Worm (Caenorhabditis elegans): ENCODE results near the gene pat-2.

ce11 chrIII:8849507-8849906 lies 30.8 kb downstream of the pat-2 start, which contains the start of gene F44E2.8:
- TF ChIP-seq tab-1 (GFP tag; IDR thresholded peaks at IDR 0.05) (no peak), T22C8.4 (GFP tag; IDR thresholded peaks at IDR 0.05) (no peak)

Data from whole organism, midembryonic.